Fruit fly (Drosophila melanogaster) whole organism, embryonic: Measurements from ENCODE around the gene CG9503.

Experiments used
- Atf-2 ChIP-seq: fragments of 200-800 bp; sonication (Bioruptor generic); optimal IDR thresholded peaks from 2 replicates; lab custom pipeline; 2016; ENCODE audit warnings: missing biosample characterization, missing genetic modification characterization
- CG10366 ChIP-seq: fragments of 200-800 bp; sonication (Bioruptor generic); IDR thresholded peaks from 2 replicates; pipeline ENCODE4 v1.3.6; 2022; ENCODE audit warnings: missing biosample characterization, missing genetic modification characterization
- CG10543 ChIP-seq: fragments of 200-800 bp; sonication (Bioruptor generic); optimal IDR thresholded peaks from 3 replicates; lab custom pipeline; 2017; ENCODE audit warnings: missing biosample characterization, mild to moderate bottlenecking, missing genetic modification characterization, moderate library complexity
- CG10959 ChIP-seq: fragments of 200-800 bp; sonication (Bioruptor generic); IDR thresholded peaks from 2 replicates; pipeline ENCODE4 v1.3.6; 2022; ENCODE audit warnings: missing biosample characterization, missing genetic modification characterization
- CG11695 ChIP-seq: fragments of 200-800 bp; sonication (Bioruptor generic); IDR thresholded peaks from 3 replicates; pipeline ENCODE4 v1.3.6; 2022; ENCODE audit warnings: missing biosample characterization, missing genetic modification characterization
- CG12299 ChIP-seq: fragments of 200-800 bp; sonication (Bioruptor generic); optimal IDR thresholded peaks from 2 replicates; lab custom pipeline; 2018; ENCODE audit warnings: missing biosample characterization, mild to moderate bottlenecking, missing genetic modification characterization
- CG13123 ChIP-seq: fragments of 200-800 bp; sonication (Bioruptor generic); optimal IDR thresholded peaks from 2 replicates; lab custom pipeline; 2016; ENCODE audit warnings: missing biosample characterization, missing genetic modification characterization
- CG13287 ChIP-seq: fragments of 200-800 bp; sonication (Bioruptor generic); IDR thresholded peaks from 2 replicates; pipeline ENCODE4 v1.3.6; 2022; ENCODE audit warnings: missing biosample characterization, missing genetic modification characterization; ENCODE audit not compliant: partially characterized antibody
- CG14667 ChIP-seq: fragments of 200-800 bp; sonication (Bioruptor generic); IDR thresholded peaks from 2 replicates; pipeline ENCODE4 v1.3.6; 2022; ENCODE audit warnings: missing biosample characterization, missing genetic modification characterization
- CG15073 ChIP-seq: fragments of 200-800 bp; sonication (Bioruptor generic); optimal IDR thresholded peaks from 2 replicates; lab custom pipeline; 2016; ENCODE audit warnings: missing biosample characterization, missing genetic modification characterization
- CG17361 ChIP-seq: fragments of 200-800 bp; sonication (Bioruptor generic); IDR thresholded peaks from 3 replicates; pipeline ENCODE4 v1.3.6; 2022; ENCODE audit warnings: missing biosample characterization, missing genetic modification characterization
- CG34376 ChIP-seq: fragments of 200-800 bp; sonication (Bioruptor generic); optimal IDR thresholded peaks from 2 replicates; lab custom pipeline; 2018; ENCODE audit warnings: missing biosample characterization, mild to moderate bottlenecking, missing genetic modification characterization
- CG4404 ChIP-seq: fragments of 200-800 bp; sonication (Bioruptor generic); IDR thresholded peaks from 2 replicates; pipeline ENCODE4 v1.3.6; 2022; ENCODE audit warnings: missing biosample characterization, missing genetic modification characterization
- CG6654 ChIP-seq: fragments of 200-800 bp; sonication (Bioruptor generic); optimal IDR thresholded peaks from 2 replicates; lab custom pipeline; 2017; ENCODE audit warnings: missing biosample characterization, mild to moderate bottlenecking, missing genetic modification characterization
- CG7357 ChIP-seq: fragments of 200-800 bp; sonication (Bioruptor generic); IDR thresholded peaks from 3 replicates; pipeline ENCODE4 v1.3.6; 2022; ENCODE audit warnings: missing biosample characterization, missing genetic modification characterization
- CG7556 ChIP-seq: fragments of 200-800 bp; sonication (Bioruptor generic); optimal IDR thresholded peaks from 2 replicates; lab custom pipeline; 2017; ENCODE audit warnings: missing biosample characterization, mild to moderate bottlenecking, missing genetic modification characterization
- CG8765 ChIP-seq: fragments of 200-800 bp; sonication (Bioruptor generic); IDR thresholded peaks from 2 replicates; pipeline ENCODE4 v1.3.6; 2022; ENCODE audit warnings: missing biosample characterization, missing genetic modification characterization
- CTCF ChIP-seq: fragments of 200-800 bp; sonication (Bioruptor generic); optimal IDR thresholded peaks from 2 replicates; lab custom pipeline; 2017; ENCODE audit warnings: missing biosample characterization, mild to moderate bottlenecking, missing genetic modification characterization, moderate library complexity
- Chrac-16 ChIP-seq: fragments of 200-800 bp; sonication (Bioruptor generic); optimal IDR thresholded peaks from 3 replicates; lab custom pipeline; 2016; ENCODE audit warnings: missing biosample characterization, missing genetic modification characterization
- Eip74EF ChIP-seq, 2 experiments: fragments of 200-800 bp in 1 of 2; fragments of >200 bp in 1 of 2; sonication (Bioruptor generic) in 1 of 2; optimal IDR thresholded peaks; 2 replicates each; lab custom pipeline; 2017 to 2019; ENCODE audit warnings: missing biosample characterization in 2 of 2, missing genetic modification characterization in 2 of 2, mild to moderate bottlenecking in 1 of 2, moderate library complexity in 1 of 2
- GATAe ChIP-seq: fragments of 200-800 bp; sonication (Bioruptor generic); conservative IDR thresholded peaks from 2 replicates; pipeline ENCODE4 v1.3.6; 2022; ENCODE audit warnings: missing biosample characterization, missing genetic modification characterization
- HHEX ChIP-seq: fragments of 200-800 bp; sonication (Bioruptor generic); optimal IDR thresholded peaks from 3 replicates; lab custom pipeline; 2017; ENCODE audit warnings: missing biosample characterization, mild to moderate bottlenecking, missing genetic modification characterization, missing genetic modification reagents
- Hmr ChIP-seq: fragments of 200-800 bp; sonication (Bioruptor generic); optimal IDR thresholded peaks from 3 replicates; lab custom pipeline; 2017; ENCODE audit warnings: mild to moderate bottlenecking, missing biosample characterization, missing genetic modification reagents, missing genetic modification characterization
- Hmx ChIP-seq: fragments of 200-800 bp; sonication (Bioruptor generic); optimal IDR thresholded peaks from 2 replicates; lab custom pipeline; 2016; ENCODE audit warnings: missing biosample characterization, missing genetic modification characterization
- Hr39 ChIP-seq: fragments of >200 bp; optimal IDR thresholded peaks from 2 replicates; lab custom pipeline; 2017
- Hr51 ChIP-seq, 2 experiments: fragments of 200-800 bp; sonication (Bioruptor generic); optimal IDR thresholded peaks; 2 replicates in 1 of 2; 3 replicates in 1 of 2; lab custom pipeline; 2016 to 2018; ENCODE audit warnings: missing biosample characterization in 2 of 2, missing genetic modification characterization in 2 of 2, mild to moderate bottlenecking in 1 of 2, moderate library complexity in 1 of 2
- Med ChIP-seq: fragments of 200-800 bp; sonication (Bioruptor generic); peaks from one replicate; lab custom pipeline; 2016; ENCODE audit warnings: missing biosample characterization, missing genetic modification characterization, mild to moderate bottlenecking, inconsistent platforms, moderate library complexity
- Trl ChIP-seq, 3 experiments: fragments of >200 bp in 2 of 3; fragments of 200-800 bp in 1 of 3; sonication (Bioruptor generic) in 1 of 3; optimal IDR thresholded peaks; 2 replicates in 1 of 3; 3 replicates in 2 of 3; lab custom pipeline; 2016 to 2017; ENCODE audit warnings: missing biosample characterization in 1 of 3, missing genetic modification characterization in 1 of 3
- Usf ChIP-seq: fragments of 200-800 bp; sonication (Bioruptor generic); optimal IDR thresholded peaks from 2 replicates; lab custom pipeline; 2017; ENCODE audit warnings: missing genotype, missing biosample characterization, missing genetic modification characterization
- YL-1 ChIP-seq: fragments of 200-800 bp; sonication (Bioruptor generic); optimal IDR thresholded peaks from 3 replicates; lab custom pipeline; 2017; ENCODE audit warnings: missing biosample characterization, mild to moderate bottlenecking, missing genetic modification characterization
- ac ChIP-seq: fragments of 200-800 bp; sonication (Bioruptor generic); optimal IDR thresholded peaks from 3 replicates; lab custom pipeline; 2017; ENCODE audit warnings: missing biosample characterization, mild to moderate bottlenecking, missing genetic modification characterization
- croc ChIP-seq: fragments of 200-800 bp; sonication (Bioruptor generic); conservative IDR thresholded peaks from 3 replicates; pipeline ENCODE4 v1.3.6; 2022; ENCODE audit warnings: missing biosample characterization, missing genetic modification characterization
- dimm ChIP-seq: fragments of 200-800 bp; sonication (Bioruptor generic); IDR thresholded peaks from 2 replicates; pipeline ENCODE4 v1.3.6; 2022; ENCODE audit warnings: missing biosample characterization, missing genetic modification characterization
- esg ChIP-seq: fragments of 200-800 bp; sonication (Bioruptor generic); conservative IDR thresholded peaks from 2 replicates; pipeline ENCODE4 v1.3.6; 2022; ENCODE audit warnings: missing biosample characterization, missing genetic modification characterization
- ftz-f1 ChIP-seq: fragments of 200-800 bp; sonication (Bioruptor generic); optimal IDR thresholded peaks from 2 replicates; lab custom pipeline; 2016; ENCODE audit warnings: missing biosample characterization, missing genetic modification characterization
- hbn ChIP-seq: fragments of 200-800 bp; sonication (Bioruptor generic); IDR thresholded peaks from 2 replicates; pipeline ENCODE4 v1.3.6; 2022; ENCODE audit warnings: missing biosample characterization, missing genetic modification characterization; ENCODE audit not compliant: partially characterized antibody
- jing ChIP-seq: fragments of 200-800 bp; sonication (Bioruptor generic); optimal IDR thresholded peaks from 2 replicates; lab custom pipeline; 2018; ENCODE audit warnings: missing biosample characterization, mild to moderate bottlenecking, missing genetic modification characterization
- kni ChIP-seq: fragments of 200-800 bp; sonication (Bioruptor generic); optimal IDR thresholded peaks from 3 replicates; lab custom pipeline; 2017; ENCODE audit warnings: mild to moderate bottlenecking, missing biosample characterization, missing genetic modification reagents, missing genetic modification characterization
- maf-S ChIP-seq: fragments of 200-800 bp; sonication (Bioruptor generic); optimal IDR thresholded peaks from 2 replicates; lab custom pipeline; 2016; ENCODE audit warnings: missing biosample characterization, missing genetic modification characterization
- mam ChIP-seq: fragments of 200-800 bp; sonication (Bioruptor generic); optimal IDR thresholded peaks from 3 replicates; lab custom pipeline; 2016; ENCODE audit warnings: missing biosample characterization, missing genetic modification characterization
- org-1 ChIP-seq: fragments of 200-800 bp; sonication (Bioruptor generic); optimal IDR thresholded peaks from 2 replicates; lab custom pipeline; 2017; ENCODE audit warnings: missing biosample characterization, missing genetic modification characterization
- pfk ChIP-seq: fragments of 200-800 bp; sonication (Bioruptor generic); optimal IDR thresholded peaks from 2 replicates; lab custom pipeline; 2018; ENCODE audit warnings: missing biosample characterization, mild to moderate bottlenecking, missing genetic modification characterization, moderate library complexity
- phol ChIP-seq: fragments of 200-800 bp; sonication (Bioruptor generic); optimal IDR thresholded peaks from 3 replicates; lab custom pipeline; 2018; ENCODE audit warnings: missing biosample characterization, mild to moderate bottlenecking, missing genetic modification characterization, moderate library complexity
- repo ChIP-seq: fragments of 200-800 bp; sonication (Bioruptor generic); optimal IDR thresholded peaks from 2 replicates; lab custom pipeline; 2016; ENCODE audit warnings: missing biosample characterization, missing genetic modification characterization
- rib ChIP-seq: fragments of 200-800 bp; sonication (Bioruptor generic); IDR thresholded peaks from 2 replicates; pipeline ENCODE4 v1.3.6; 2022; ENCODE audit warnings: missing biosample characterization, missing genetic modification characterization
- run ChIP-seq: fragments of 200-800 bp; sonication (Bioruptor generic); optimal IDR thresholded peaks from 3 replicates; lab custom pipeline; 2018; ENCODE audit warnings: missing biosample characterization, mild to moderate bottlenecking, missing genetic modification characterization
- slbo ChIP-seq: fragments of 200-800 bp; sonication (Bioruptor generic); IDR thresholded peaks from 2 replicates; pipeline ENCODE4 v1.3.6; 2022; ENCODE audit warnings: missing biosample characterization, missing genetic modification characterization
- tup ChIP-seq: fragments of 200-800 bp; sonication (Bioruptor generic); optimal IDR thresholded peaks from 2 replicates; lab custom pipeline; 2016; ENCODE audit warnings: missing biosample characterization, mild to moderate bottlenecking, missing genetic modification characterization, moderate library complexity
- twi ChIP-seq: fragments of 200-800 bp; optimal IDR thresholded peaks from 2 replicates; lab custom pipeline; 2019; ENCODE audit warnings: missing biosample characterization, mild to moderate bottlenecking, missing genetic modification characterization, moderate library complexity
- wdn ChIP-seq: fragments of 200-800 bp; sonication (Bioruptor generic); IDR thresholded peaks from 2 replicates; pipeline ENCODE4 v1.3.6; 2022; ENCODE audit warnings: missing biosample characterization, missing genetic modification characterization
- zen ChIP-seq: fragments of 200-800 bp; sonication (Bioruptor generic); optimal IDR thresholded peaks from 3 replicates; lab custom pipeline; 2018; ENCODE audit warnings: missing biosample characterization, mild to moderate bottlenecking, missing genetic modification characterization, moderate library complexity
- zfh1 ChIP-seq: fragments of 200-800 bp; sonication (Bioruptor generic); IDR thresholded peaks from 3 replicates; pipeline ENCODE4 v1.3.6; 2022; ENCODE audit warnings: missing biosample characterization, missing genetic modification characterization

The CG9503 gene

DNA sequence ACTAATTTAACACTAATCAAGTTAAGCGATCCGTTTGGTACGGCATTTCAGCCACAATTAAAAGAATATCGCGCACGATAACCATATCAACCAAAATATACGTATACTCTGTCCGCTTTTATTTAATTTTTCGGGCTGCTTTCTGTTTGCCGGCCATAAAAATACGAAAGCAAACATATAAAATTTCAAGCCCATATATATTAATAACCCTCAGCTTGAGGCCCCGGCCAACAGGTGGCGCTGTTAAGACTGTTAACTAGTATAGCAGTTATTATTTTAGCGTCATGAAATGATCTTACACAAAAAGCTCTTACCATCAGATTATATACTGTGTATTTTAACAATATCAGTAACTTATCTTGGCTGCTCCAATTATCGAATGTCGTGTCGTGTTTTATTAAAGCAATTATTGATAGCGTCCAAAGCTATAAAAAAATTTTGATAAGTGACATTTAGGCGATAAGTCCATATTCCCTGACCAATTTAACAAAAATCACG, 4.5 kb downstream of the CG9503 start, which contains the start of gene Eo (continued):
- TF ChIP-seq CG11695 (GFP tag; lab: Robert Waterston, UW): no peak
- TF ChIP-seq tup (GFP tag; lab: Kevin White, UChicago): no peak
- no peak for TF ChIP-seq ftz-f1
- no peak for TF ChIP-seq YL-1 (GFP tag; lab: Kevin White, UChicago)
- TF ChIP-seq CG10959: no peak
- TF ChIP-seq CG6654: no peak
- TF ChIP-seq CG34376: peak; percentile 70
- no peak for TF ChIP-seq Eip74EF (GFP tag; optimal IDR thresholded peaks at IDR 0.05; lab: Kevin White, UChicago)
- TF ChIP-seq Hmr (GFP tag; lab: Kevin White, UChicago): peak; percentile 26
- no peak for TF ChIP-seq CG15073 (GFP tag; lab: Kevin White, UChicago)
- no peak for TF ChIP-seq HHEX (GFP tag; lab: Kevin White, UChicago)
- TF ChIP-seq CG12299 (tag; lab: Kevin White, UChicago): no peak
- TF ChIP-seq pfk (GFP tag; lab: Kevin White, UChicago): no peak
- no peak for TF ChIP-seq CG8765 (GFP tag; lab: Robert Waterston, UW)
- TF ChIP-seq dimm (GFP tag; lab: Robert Waterston, UW): no peak
- TF ChIP-seq wdn (GFP tag; lab: Robert Waterston, UW): no peak
- TF ChIP-seq slbo (GFP tag; lab: Robert Waterston, UW): no peak
- TF ChIP-seq Chrac-16 (GFP tag; lab: Kevin White, UChicago): no peak
- no peak for TF ChIP-seq GATAe (GFP tag; lab: Robert Waterston, UW)
- no peak for TF ChIP-seq Hr39
- no peak for TF ChIP-seq CG7357 (GFP tag; lab: Robert Waterston, UW)
- TF ChIP-seq phol (tag; lab: Kevin White, UChicago): peak; percentile 1
- TF ChIP-seq Usf: no peak
- no peak for TF ChIP-seq jing (GFP tag; lab: Kevin White, UChicago)
- no peak for TF ChIP-seq Atf-2 (GFP tag; lab: Kevin White, UChicago)
- TF ChIP-seq esg (GFP tag; lab: Robert Waterston, UW): no peak
- TF ChIP-seq CG17361 (GFP tag; lab: Robert Waterston, UW): no peak
- TF ChIP-seq kni (GFP tag; lab: Kevin White, UChicago): peak; percentile 2
- TF ChIP-seq CG10543 (GFP tag; lab: Kevin White, UChicago): no peak
- no peak for TF ChIP-seq Hmx (GFP tag; lab: Kevin White, UChicago)
- TF ChIP-seq CG10366: no peak
- TF ChIP-seq hbn: no peak
- no peak for TF ChIP-seq CG14667 (GFP tag; lab: Robert Waterston, UW)
- TF ChIP-seq CG7556 (GFP tag; lab: Kevin White, UChicago): no peak
- TF ChIP-seq zfh1: no peak
- no peak for TF ChIP-seq repo
- no peak for TF ChIP-seq mam (GFP tag; lab: Kevin White, UChicago)
- TF ChIP-seq zen: no peak
- no peak for TF ChIP-seq org-1
- no peak for TF ChIP-seq croc
- TF ChIP-seq Trl (optimal IDR thresholded peaks at IDR 0.05; lab: Kevin White, UChicago): no peak
- no peak for TF ChIP-seq Trl (GFP tag; optimal IDR thresholded peaks at IDR 0.05; lab: Kevin White, UChicago)
- peak in 1 of 2 experiments; percentile 11 for TF ChIP-seq Hr51 (GFP tag; optimal IDR thresholded peaks at IDR 0.05; lab: Kevin White, UChicago)
- TF ChIP-seq Med (GFP tag; lab: Kevin White, UChicago): peak; percentile 74
- TF ChIP-seq CG4404: no peak
- no peak for TF ChIP-seq CG13123
- no peak for TF ChIP-seq rib (GFP tag; lab: Robert Waterston, UW)
- TF ChIP-seq CG13287 (GFP tag; lab: Robert Waterston, UW): no peak
- no peak for TF ChIP-seq maf-S (GFP tag; lab: Kevin White, UChicago)
- TF ChIP-seq CTCF (GFP tag; lab: Kevin White, UChicago): peak; percentile 90
- TF ChIP-seq twi (tag; lab: Kevin White, UChicago): no peak
- TF ChIP-seq run (tag; lab: Kevin White, UChicago): no peak
- TF ChIP-seq ac (GFP tag; lab: Kevin White, UChicago): no peak
